Worm (Caenorhabditis elegans): ENCODE measurements around the gene F49F1.15.

F49F1.15 gene

ce11 chrIV:4072027-4072426 is 42.4 kb downstream of the F49F1.15 start, which contains the start of gene pqn-75:
Gene pqn-75 (plus strand): TSS chrIV:4072327.
- TF ChIP-seq skn-1 (tag; optimal IDR thresholded peaks at IDR 0.05) (no peak), lin-14 (GFP tag; optimal IDR thresholded peaks at IDR 0.05) (no peak)

- no peak for TF ChIP-seq lin-15B (tag; optimal IDR thresholded peaks at IDR 0.05)
- TF ChIP-seq nhr-28 (tag; optimal IDR thresholded peaks at IDR 0.05), result no peak
- no peak for TF ChIP-seq nhr-47 (tag; optimal IDR thresholded peaks at IDR 0.05)
- no peak for TF ChIP-seq ceh-88 (GFP tag; IDR thresholded peaks at IDR 0.05)
- no peak for TF ChIP-seq pag-3 (tag; optimal IDR thresholded peaks at IDR 0.05; ENCODE audit: borderline replicate concordance, insufficient read depth)
- no peak for TF ChIP-seq lin-14 (GFP tag; optimal IDR thresholded peaks at IDR 0.05)
- TF ChIP-seq tbx-2 (tag; optimal IDR thresholded peaks at IDR 0.05), result no peak
- no peak for TF ChIP-seq egl-13 (tag; optimal IDR thresholded peaks at IDR 0.05)
- TF ChIP-seq ceh-8 (GFP tag; optimal IDR thresholded peaks at IDR 0.05), result no peak
- TF ChIP-seq hlh-17 (GFP tag; optimal IDR thresholded peaks at IDR 0.05; ENCODE audit: borderline replicate concordance), result no peak
- no peak for TF ChIP-seq aha-1 (tag; optimal IDR thresholded peaks at IDR 0.05)
- TF ChIP-seq unc-86 (tag; optimal IDR thresholded peaks at IDR 0.05), result no peak
- no peak for TF ChIP-seq mep-1 (tag; optimal IDR thresholded peaks at IDR 0.05)
- no peak for TF ChIP-seq mab-9 (GFP tag; IDR thresholded peaks at IDR 0.05)
- TF ChIP-seq sptf-1 (tag; optimal IDR thresholded peaks at IDR 0.05), result no peak
- no peak for TF ChIP-seq fkh-8 (tag; optimal IDR thresholded peaks at IDR 0.05)
- TF ChIP-seq jun-1 (tag; optimal IDR thresholded peaks at IDR 0.05), result no peak
These were observed 43.6 kb downstream of the F49F1.15 start for ce11 chrIV:4070810-4071209.

- no peak for TF ChIP-seq nhr-237 (tag; optimal IDR thresholded peaks at IDR 0.05)
- TF ChIP-seq ztf-4 (tag; optimal IDR thresholded peaks at IDR 0.05), result no peak
- TF ChIP-seq unc-30 (tag; optimal IDR thresholded peaks at IDR 0.05), result no peak
- no peak for TF ChIP-seq Y116A8C.19 (tag; optimal IDR thresholded peaks at IDR 0.05; ENCODE audit: borderline replicate concordance)
- TF ChIP-seq nhr-76 (tag; optimal IDR thresholded peaks at IDR 0.05), result no peak
- no peak for TF ChIP-seq C04F5.9 (tag; optimal IDR thresholded peaks at IDR 0.05)
- no peak for TF ChIP-seq lsy-2 (tag; optimal IDR thresholded peaks at IDR 0.05)
- TF ChIP-seq mef-2 (tag; optimal IDR thresholded peaks at IDR 0.05), result no peak
- no peak for TF ChIP-seq rnt-1 (tag; optimal IDR thresholded peaks at IDR 0.05)
- no peak for TF ChIP-seq mdl-1 (tag; optimal IDR thresholded peaks at IDR 0.05)
- no peak for TF ChIP-seq nhr-28 (tag; optimal IDR thresholded peaks at IDR 0.05)
- no peak for TF ChIP-seq fkh-10 (GFP tag; optimal IDR thresholded peaks at IDR 0.05)
These were observed 45.9 kb downstream of the F49F1.15 start, which contains the start of gene fbxb-55 for ce11 chrIV:4068480-4068879. Gene fbxb-55 (plus strand): TSS chrIV:4068780.

- no peak for TF ChIP-seq snpc-4 (tag; optimal IDR thresholded peaks at IDR 0.05)
- TF ChIP-seq pax-3 (tag; optimal IDR thresholded peaks at IDR 0.05), result no peak
- TF ChIP-seq unc-30 (tag; optimal IDR thresholded peaks at IDR 0.05), result no peak
- no peak for TF ChIP-seq sup-37 (GFP tag; optimal IDR thresholded peaks at IDR 0.05)
- TF ChIP-seq alr-1 (tag; optimal IDR thresholded peaks at IDR 0.05; ENCODE audit: borderline replicate concordance), result no peak
- no peak for TF ChIP-seq ceh-63 (GFP tag; optimal IDR thresholded peaks at IDR 0.05)
- TF ChIP-seq ztf-11 (tag; optimal IDR thresholded peaks at IDR 0.05), result no peak
- no peak for TF ChIP-seq C04F5.9 (tag; optimal IDR thresholded peaks at IDR 0.05)
These were observed 47.1 kb downstream of the F49F1.15 start for ce11 chrIV:4067336-4067735.
